Worm (Caenorhabditis elegans) whole organism, young adult: ENCODE data around the gene srsx-27.

ENCODE experiments used
- B0035.1 ChIP-seq: sonication (generic microtip); optimal IDR thresholded peaks from 2 replicates; lab custom pipeline; 2016; ENCODE audit warnings: missing genetic modification characterization, mild to moderate bottlenecking, missing compliant biosample characterization, missing genotype, missing genetic modification reagents
- B0336.3 ChIP-seq: fragments of 200-800 bp; sonication (Bioruptor generic); IDR thresholded peaks from 2 replicates; pipeline ENCODE4 v1.3.6; 2022; ENCODE audit warnings: missing genetic modification characterization, missing compliant biosample characterization
- C06A6.2 ChIP-seq: fragments of 200-800 bp; sonication (Bioruptor generic); conservative IDR thresholded peaks from 2 replicates; pipeline ENCODE4 v1.3.6; 2022; ENCODE audit warnings: missing genetic modification characterization, missing compliant biosample characterization
- C17E4.6 ChIP-seq: fragments of 200-800 bp; sonication (Bioruptor generic); IDR thresholded peaks from 2 replicates; pipeline ENCODE4 v1.3.6; 2022; ENCODE audit warnings: missing genetic modification reagents, missing genetic modification characterization, missing compliant biosample characterization
- D2030.7 ChIP-seq: fragments of 200-800 bp; sonication (Bioruptor generic); IDR thresholded peaks from 2 replicates; pipeline ENCODE4 v1.3.6; 2022; ENCODE audit warnings: missing genetic modification reagents, missing genetic modification characterization, missing compliant biosample characterization
- F39B2.1 ChIP-seq: fragments of 200-800 bp; sonication (Bioruptor generic); IDR thresholded peaks from 2 replicates; pipeline ENCODE4 v1.3.6; 2022; ENCODE audit warnings: missing genetic modification reagents, missing genetic modification characterization, missing compliant biosample characterization
- F49E8.2 ChIP-seq: sonication (generic microtip); optimal IDR thresholded peaks from 3 replicates; lab custom pipeline; 2017; ENCODE audit warnings: missing genetic modification characterization, mild to moderate bottlenecking, missing compliant biosample characterization, antibody characterized with exemption, moderate library complexity; ENCODE audit not compliant: insufficient read depth
- F55B11.4 ChIP-seq: sonication (generic microtip); optimal IDR thresholded peaks from 2 replicates; lab custom pipeline; 2016; ENCODE audit warnings: missing compliant biosample characterization, missing genetic modification characterization, borderline replicate concordance; ENCODE audit not compliant: insufficient read depth
- K11D2.4 ChIP-seq: fragments of 200-800 bp; sonication (Bioruptor generic); IDR thresholded peaks from 2 replicates; pipeline ENCODE4 v1.3.6; 2022; ENCODE audit warnings: missing genetic modification reagents, missing genetic modification characterization, missing compliant biosample characterization
- T26A5.8 ChIP-seq: sonication (generic microtip); optimal IDR thresholded peaks from 2 replicates; lab custom pipeline; 2016; ENCODE audit warnings: missing genetic modification characterization, missing compliant biosample characterization
- Y53F4B.3 ChIP-seq: fragments of 200-800 bp; sonication (Bioruptor generic); IDR thresholded peaks from 2 replicates; pipeline ENCODE4 v1.3.6; 2022; ENCODE audit warnings: missing genetic modification reagents, missing genetic modification characterization, missing compliant biosample characterization
- Y79H2A.3 ChIP-seq: fragments of 200-800 bp; sonication (Bioruptor generic); conservative IDR thresholded peaks from 2 replicates; pipeline ENCODE4 v1.3.6; 2022; ENCODE audit warnings: missing genetic modification reagents, missing genetic modification characterization, missing compliant biosample characterization
- ZK185.1 ChIP-seq: sonication (generic microtip); optimal IDR thresholded peaks from 2 replicates; lab custom pipeline; 2016; ENCODE audit warnings: mild to moderate bottlenecking, missing genetic modification characterization, missing compliant biosample characterization; ENCODE audit not compliant: poor library complexity, severe bottlenecking
- akir-1 ChIP-seq: fragments of 200-800 bp; sonication (Bioruptor generic); optimal IDR thresholded peaks from 2 replicates; lab custom pipeline; 2018; ENCODE audit warnings: mild to moderate bottlenecking, missing genetic modification characterization, moderate library complexity, missing compliant biosample characterization
- aptf-2 ChIP-seq: fragments of 200-800 bp; sonication (Bioruptor generic); conservative IDR thresholded peaks from 2 replicates; pipeline ENCODE4 v1.3.6; 2022; ENCODE audit warnings: missing genetic modification reagents, missing genetic modification characterization, missing compliant biosample characterization
- attf-6 ChIP-seq: fragments of 200-800 bp; sonication (Bioruptor generic); IDR thresholded peaks from 2 replicates; pipeline ENCODE4 v1.3.6; 2022; ENCODE audit warnings: missing genetic modification reagents, missing genetic modification characterization, missing compliant biosample characterization
- bed-2 ChIP-seq: fragments of 200-800 bp; sonication (Bioruptor generic); IDR thresholded peaks from 2 replicates; pipeline ENCODE4 v1.3.6; 2022; ENCODE audit warnings: missing genetic modification reagents, missing genetic modification characterization, missing compliant biosample characterization
- ccch-3 ChIP-seq: fragments of 200-800 bp; sonication (Bioruptor generic); optimal IDR thresholded peaks from 2 replicates; lab custom pipeline; 2018; ENCODE audit warnings: mild to moderate bottlenecking, missing genetic modification characterization, missing compliant biosample characterization
- cebp-1 ChIP-seq, 2 experiments: fragments of 200-800 bp in 1 of 2; sonication (Bioruptor generic) in 1 of 2; sonication (generic microtip) in 1 of 2; IDR thresholded peaks in 1 of 2; optimal IDR thresholded peaks in 1 of 2; 2 replicates each; pipeline versions ENCODE4 v1.3.6 to Lab custom; 2017 to 2022; ENCODE audit warnings: missing compliant biosample characterization in 2 of 2, missing genetic modification characterization in 2 of 2, mild to moderate bottlenecking in 1 of 2, missing genetic modification reagents in 1 of 2, moderate library complexity in 1 of 2
- ceh-40 ChIP-seq: fragments of 200-800 bp; sonication (Bioruptor generic); IDR thresholded peaks from 2 replicates; pipeline ENCODE4 v1.3.6; 2022; ENCODE audit warnings: missing genetic modification characterization, missing compliant biosample characterization
- ceh-91 ChIP-seq: fragments of 200-800 bp; sonication (Bioruptor generic); IDR thresholded peaks from 2 replicates; pipeline ENCODE4 v1.3.6; 2022; ENCODE audit warnings: missing genetic modification reagents, missing genetic modification characterization, missing compliant biosample characterization
- die-1 ChIP-seq: sonication (generic microtip); optimal IDR thresholded peaks from 2 replicates; lab custom pipeline; 2016; ENCODE audit warnings: missing genotype, mild to moderate bottlenecking, missing genetic modification characterization, missing compliant biosample characterization
- dpff-1 ChIP-seq: sonication (generic microtip); optimal IDR thresholded peaks from 2 replicates; lab custom pipeline; 2017; ENCODE audit warnings: mild to moderate bottlenecking, missing genetic modification characterization, missing compliant biosample characterization
- dpl-1 ChIP-seq: fragments of 150-350 bp; optimal IDR thresholded peaks from 2 replicates; lab custom pipeline; 2014; ENCODE audit warnings: missing biosample characterization, missing genetic modification reagents, missing genetic modification characterization
- egl-44 ChIP-seq: fragments of 200-800 bp; sonication (Bioruptor generic); IDR thresholded peaks from 2 replicates; pipeline ENCODE4 v1.3.6; 2022; ENCODE audit warnings: missing genetic modification reagents, missing genetic modification characterization, missing compliant biosample characterization
- let-607 ChIP-seq, 2 experiments: fragments of 200-800 bp in 1 of 2; sonication (Bioruptor generic) in 1 of 2; sonication (generic microtip) in 1 of 2; optimal IDR thresholded peaks; 2 replicates each; lab custom pipeline; 2016 to 2018; ENCODE audit warnings: mild to moderate bottlenecking in 2 of 2, missing compliant biosample characterization in 2 of 2, missing genetic modification characterization in 2 of 2, moderate library complexity in 2 of 2, missing genotype in 1 of 2
- lin-35 ChIP-seq, 3 experiments: fragments of 150-350 bp in 2 of 3; sonication (generic microtip) in 1 of 3; optimal IDR thresholded peaks; 2 replicates each; lab custom pipeline; 2014 to 2018; ENCODE audit warnings: missing biosample characterization in 3 of 3, missing genetic modification characterization in 3 of 3, missing genetic modification reagents in 3 of 3
- lir-1 ChIP-seq: fragments of 200-800 bp; sonication (Bioruptor generic); conservative IDR thresholded peaks from 2 replicates; pipeline ENCODE4 v1.3.6; 2022; ENCODE audit warnings: missing genetic modification reagents, missing genetic modification characterization, missing compliant biosample characterization
- lsl-1 ChIP-seq: fragments of 200-800 bp; sonication (Bioruptor generic); optimal IDR thresholded peaks from 2 replicates; lab custom pipeline; 2018; ENCODE audit warnings: mild to moderate bottlenecking, missing genetic modification characterization, moderate library complexity, missing compliant biosample characterization
- madf-10 ChIP-seq: sonication (generic microtip); optimal IDR thresholded peaks from 2 replicates; lab custom pipeline; 2016; ENCODE audit warnings: mild to moderate bottlenecking, missing genetic modification characterization, missing compliant biosample characterization
- madf-3 ChIP-seq: fragments of 200-800 bp; sonication (Bioruptor generic); IDR thresholded peaks from 2 replicates; pipeline ENCODE4 v1.3.6; 2022; ENCODE audit warnings: missing genetic modification reagents, missing genetic modification characterization, missing compliant biosample characterization
- madf-8 ChIP-seq: fragments of 200-800 bp; sonication (Bioruptor generic); conservative IDR thresholded peaks from 2 replicates; pipeline ENCODE4 v1.3.6; 2022; ENCODE audit warnings: missing genetic modification reagents, missing genetic modification characterization, missing compliant biosample characterization
- mes-4 ChIP-seq: sonication (generic microtip); optimal IDR thresholded peaks from 2 replicates; lab custom pipeline; 2016; ENCODE audit warnings: missing genotype, missing genetic modification characterization, missing compliant biosample characterization
- mxl-1 ChIP-seq: sonication (generic microtip); optimal IDR thresholded peaks from 2 replicates; lab custom pipeline; 2016; ENCODE audit warnings: missing genetic modification characterization, missing compliant biosample characterization
- nfya-2 ChIP-seq: fragments of 200-800 bp; sonication (Bioruptor generic); IDR thresholded peaks from 2 replicates; pipeline ENCODE4 v1.3.6; 2022; ENCODE audit warnings: missing genetic modification reagents, missing genetic modification characterization, missing compliant biosample characterization
- nhr-120 ChIP-seq: fragments of 200-800 bp; sonication (Bioruptor generic); IDR thresholded peaks from 2 replicates; pipeline ENCODE4 v1.3.6; 2022; ENCODE audit warnings: missing genetic modification characterization, missing compliant biosample characterization
- pbrm-1 ChIP-seq: fragments of 200-800 bp; sonication (Bioruptor generic); IDR thresholded peaks from 2 replicates; pipeline ENCODE4 v1.3.6; 2022; ENCODE audit warnings: missing genetic modification reagents, missing genetic modification characterization, missing compliant biosample characterization
- rec-8 ChIP-seq, 2 experiments: sonication (generic microtip); optimal IDR thresholded peaks; 2 replicates each; lab custom pipeline; 2016; ENCODE audit warnings: mild to moderate bottlenecking in 2 of 2, missing genetic modification characterization in 2 of 2, missing genetic modification reagents in 2 of 2, missing genotype in 2 of 2, missing biosample characterization in 1 of 2, missing compliant biosample characterization in 1 of 2, moderate library complexity in 1 of 2
- repo-1 ChIP-seq: sonication (generic microtip); optimal IDR thresholded peaks from 2 replicates; lab custom pipeline; 2017; ENCODE audit warnings: mild to moderate bottlenecking, missing genetic modification characterization, missing compliant biosample characterization
- rpc-1 ChIP-seq, 2 experiments: fragments of 150-350 bp in 1 of 2; sonication (generic microtip) in 1 of 2; optimal IDR thresholded peaks; 2 replicates each; lab custom pipeline; 2014 to 2018; ENCODE audit warnings: missing biosample characterization in 1 of 2, missing genetic modification characterization in 1 of 2, missing genetic modification reagents in 1 of 2, missing genotype in 1 of 2
- sea-2 ChIP-seq: fragments of 200-800 bp; sonication (Bioruptor generic); IDR thresholded peaks from 2 replicates; pipeline ENCODE4 v1.3.6; 2022; ENCODE audit warnings: missing genetic modification characterization, missing compliant biosample characterization
- snpc-4 ChIP-seq, 5 experiments: fragments of 150-350 bp in 1 of 5; sonication (generic microtip) in 4 of 5; optimal IDR thresholded peaks; 2 replicates each; lab custom pipeline; 2014 to 2018; ENCODE audit warnings: missing genetic modification characterization in 5 of 5, missing biosample characterization in 3 of 5, antibody characterized with exemption in 2 of 5, mild to moderate bottlenecking in 2 of 5, missing compliant biosample characterization in 2 of 5, missing genotype in 2 of 5, moderate library complexity in 2 of 5, missing genetic modification reagents in 1 of 5
- sptf-2 ChIP-seq: fragments of 200-800 bp; sonication (Bioruptor generic); optimal IDR thresholded peaks from 2 replicates; lab custom pipeline; 2018; ENCODE audit warnings: mild to moderate bottlenecking, missing genetic modification characterization, missing compliant biosample characterization
- zfh-2 ChIP-seq: fragments of 200-800 bp; sonication (Bioruptor generic); conservative IDR thresholded peaks from 2 replicates; pipeline ENCODE4 v1.3.6; 2022; ENCODE audit warnings: missing genetic modification reagents, missing genetic modification characterization, missing compliant biosample characterization
- zim-3 ChIP-seq: sonication (generic microtip); optimal IDR thresholded peaks from 2 replicates; lab custom pipeline; 2017; ENCODE audit warnings: mild to moderate bottlenecking, missing genetic modification characterization, moderate library complexity, missing compliant biosample characterization
- ztf-18 ChIP-seq: sonication (generic microtip); optimal IDR thresholded peaks from 2 replicates; lab custom pipeline; 2016; ENCODE audit warnings: missing genotype, mild to moderate bottlenecking, missing genetic modification characterization, missing compliant biosample characterization

srsx-27 gene

DNA sequence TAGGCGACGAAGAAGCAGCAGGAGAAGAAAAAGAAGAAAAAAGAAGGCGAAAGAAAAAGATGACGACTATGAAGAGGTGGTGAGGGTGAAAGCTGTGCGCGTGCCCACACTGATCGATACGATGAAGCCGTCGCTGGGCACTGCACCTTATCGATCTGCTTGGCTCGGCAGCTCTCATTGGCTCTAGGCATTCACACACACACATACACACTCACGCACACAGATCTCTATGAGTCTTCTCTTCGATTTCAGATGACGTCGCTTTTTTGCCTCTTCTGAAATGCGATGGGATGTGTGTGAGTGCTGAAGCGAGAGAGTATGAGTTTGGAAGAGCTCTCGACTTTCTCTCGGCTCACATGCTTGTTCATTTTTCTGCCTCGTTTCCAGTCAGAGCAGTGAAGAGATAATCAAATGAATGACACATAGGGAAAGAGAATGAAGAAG lies 24.8 kb downstream of the srsx-27 start (continued):
- TF ChIP-seq zim-3 (tag; lab: Kevin White, UChicago): no peak
- TF ChIP-seq ceh-40 (GFP tag; lab: Robert Waterston, UW): no peak
- TF ChIP-seq K11D2.4 (GFP tag; lab: Robert Waterston, UW): no peak; the same call in 1 of the 2 replicates
- no peak for TF ChIP-seq let-607 (tag; optimal IDR thresholded peaks at IDR 0.05; lab: Kevin White, UChicago)
- TF ChIP-seq dpl-1 (GFP tag; lab: Kevin White, UChicago): no peak
- no peak for TF ChIP-seq rpc-1 (optimal IDR thresholded peaks at IDR 0.05; lab: Kevin White, UChicago)
- no peak for TF ChIP-seq rpc-1 (tag; optimal IDR thresholded peaks at IDR 0.05; lab: Kevin White, UChicago)
- TF ChIP-seq C17E4.6 (GFP tag; lab: Robert Waterston, UW): no peak
- peak; percentile 29 for TF ChIP-seq ZK185.1 (tag; lab: Kevin White, UChicago)
- TF ChIP-seq madf-8 (GFP tag; lab: Robert Waterston, UW): no peak
- no peak for TF ChIP-seq akir-1 (GFP tag; lab: Kevin White, UChicago)
- TF ChIP-seq aptf-2: no peak
- TF ChIP-seq F55B11.4: no peak
- TF ChIP-seq rec-8 (tag; optimal IDR thresholded peaks at IDR 0.05; lab: Kevin White, UChicago): no peak
- TF ChIP-seq ccch-3 (GFP tag; lab: Kevin White, UChicago): no peak
- no peak for TF ChIP-seq madf-10 (tag; lab: Kevin White, UChicago)
- no peak for TF ChIP-seq mes-4
- TF ChIP-seq cebp-1 (GFP tag; IDR thresholded peaks at IDR 0.05; lab: Robert Waterston, UW): no peak
- TF ChIP-seq cebp-1 (tag; optimal IDR thresholded peaks at IDR 0.05; lab: Kevin White, UChicago): peak; percentile 71
- TF ChIP-seq egl-44 (GFP tag; lab: Robert Waterston, UW): no peak
- TF ChIP-seq madf-3 (GFP tag; lab: Robert Waterston, UW): no peak
- peak in 1 of 3 experiments; percentile 41 for TF ChIP-seq lin-35 (GFP tag; optimal IDR thresholded peaks at IDR 0.05; lab: Kevin White, UChicago)
- TF ChIP-seq F49E8.2 (tag; lab: Kevin White, UChicago): no peak
- TF ChIP-seq C06A6.2 (GFP tag; lab: Robert Waterston, UW): 0 out of 2 replicates have a peak, but pooled peaks have one; percentile 30
- TF ChIP-seq B0336.3: 0 out of 2 replicates have a peak, but pooled peaks have one; percentile 17
- TF ChIP-seq pbrm-1 (GFP tag; lab: Robert Waterston, UW): peak; percentile 45; the same call in 1 of the 2 replicates
- no peak for TF ChIP-seq bed-2
- TF ChIP-seq sptf-2 (GFP tag; lab: Kevin White, UChicago): no peak
- no peak for TF ChIP-seq nhr-120 (GFP tag; lab: Robert Waterston, UW)
- no peak for TF ChIP-seq zfh-2 (GFP tag; lab: Robert Waterston, UW)
- TF ChIP-seq Y79H2A.3 (GFP tag; lab: Robert Waterston, UW): no peak
- no peak for TF ChIP-seq ztf-18
- no peak for TF ChIP-seq lir-1 (GFP tag; lab: Robert Waterston, UW)
- no peak for TF ChIP-seq T26A5.8
- TF ChIP-seq die-1: no peak
- no peak for TF ChIP-seq sea-2 (GFP tag; lab: Robert Waterston, UW)
- no peak for TF ChIP-seq lsl-1 (GFP tag; lab: Kevin White, UChicago)
- TF ChIP-seq repo-1 (tag; lab: Kevin White, UChicago): no peak
- TF ChIP-seq snpc-4 (GFP tag; optimal IDR thresholded peaks at IDR 0.05; lab: Kevin White, UChicago): no peak
- peak in 1 of 4 experiments; percentile 5 for TF ChIP-seq snpc-4 (tag; optimal IDR thresholded peaks at IDR 0.05; lab: Kevin White, UChicago)
- no peak for TF ChIP-seq D2030.7
- TF ChIP-seq ceh-91 (GFP tag; lab: Robert Waterston, UW): no peak
- no peak for TF ChIP-seq mxl-1
- TF ChIP-seq attf-6 (GFP tag; lab: Robert Waterston, UW): no peak
- no peak for TF ChIP-seq nfya-2 (GFP tag; lab: Robert Waterston, UW)
- TF ChIP-seq dpff-1: no peak
- no peak for TF ChIP-seq Y53F4B.3 (GFP tag; lab: Robert Waterston, UW)
- TF ChIP-seq F39B2.1 (GFP tag; lab: Robert Waterston, UW): no peak
- TF ChIP-seq B0035.1 (tag; lab: Kevin White, UChicago): no peak
